Worm (Caenorhabditis elegans) whole organism, L2 larva: ENCODE measurements around the gene K02E7.7.

ENCODE experiments used
- ama-1 ChIP-seq: fragments of 150-350 bp; optimal IDR thresholded peaks from 2 replicates; lab custom pipeline; 2018; ENCODE audit warnings: inconsistent platforms
- lin-11 ChIP-seq: fragments of 150-350 bp; sonication (generic microtip); optimal IDR thresholded peaks from 2 replicates; lab custom pipeline; 2014; ENCODE audit warnings: missing biosample characterization, missing genetic modification characterization, inconsistent platforms, mixed read lengths
- lin-39 ChIP-seq: fragments of 150-350 bp; optimal IDR thresholded peaks from 2 replicates; lab custom pipeline; 2014; ENCODE audit warnings: missing biosample characterization, missing genetic modification reagents, missing genetic modification characterization

ce11 chrII:1101413-1101812 lies 46.6 kb downstream of the K02E7.7 start:
- TF ChIP-seq lin-11 (tag; lab: Kevin White, UChicago), result no peak
- no peak for TF ChIP-seq ama-1 (lab: Kevin White, UChicago)
- TF ChIP-seq lin-39, result no peak
